Fruit fly (Drosophila melanogaster): Measurements from ENCODE around the gene GCC185.
A peak's percentile ranks its signal among the peaks of the same experiment; 100 is the strongest.

Gene GCC185

DNA sequence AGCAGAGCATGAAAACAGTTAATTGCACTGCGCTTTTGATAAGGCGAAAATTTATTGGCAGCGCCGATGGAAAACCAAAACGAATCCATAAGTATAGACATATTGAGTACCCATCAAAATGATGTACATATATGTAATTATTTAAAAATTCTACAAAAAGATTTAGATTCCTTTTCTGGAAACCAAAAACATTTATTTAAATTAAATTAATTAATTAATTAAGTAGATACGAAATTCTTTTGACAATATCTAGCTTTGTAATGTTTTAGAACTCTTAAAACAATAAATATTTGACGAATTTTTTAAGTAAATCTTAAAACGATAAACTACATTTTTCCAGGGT, 33.3 kb upstream of the GCC185 start:
- no peak for TF ChIP-seq zfh2 (GFP tag; optimal IDR thresholded peaks at IDR 0.05)
- TF ChIP-seq CG30020 (tag; optimal IDR thresholded peaks at IDR 0.05) = no peak
- TF ChIP-seq tx (GFP tag; optimal IDR thresholded peaks at IDR 0.05) = no peak
- peak; percentile 28 for TF ChIP-seq CG12391 (tag; optimal IDR thresholded peaks at IDR 0.05)
- peak; percentile 26; the same call in 1 of the 3 replicates for TF ChIP-seq row (GFP tag; IDR thresholded peaks at IDR 0.05)
- no peak for TF ChIP-seq CG7357 (GFP tag; IDR thresholded peaks at IDR 0.05)
- no peak for TF ChIP-seq Sry-β (GFP tag; optimal IDR thresholded peaks at IDR 0.05)
- TF ChIP-seq CG10267 (tag; optimal IDR thresholded peaks at IDR 0.05) = peak; percentile 1
- no peak for TF ChIP-seq CG1603 (tag; optimal IDR thresholded peaks at IDR 0.05)
- TF ChIP-seq Dp (GFP tag; optimal IDR thresholded peaks at IDR 0.05) = no peak
- TF ChIP-seq otp (GFP tag; IDR thresholded peaks at IDR 0.05) = no peak
- TF ChIP-seq lola (GFP tag; optimal IDR thresholded peaks at IDR 0.05) = peak in 1 of 3 experiments; percentile 11
- TF ChIP-seq Scr (GFP tag; IDR thresholded peaks at IDR 0.05; ENCODE audit: partially characterized antibody) = no peak
- TF ChIP-seq CG1792 (GFP tag; optimal IDR thresholded peaks at IDR 0.05) = no peak
- no peak for TF ChIP-seq pho (GFP tag; optimal IDR thresholded peaks at IDR 0.05)
- TF ChIP-seq CG2712 (tag; optimal IDR thresholded peaks at IDR 0.05) = peak; percentile 38
- TF ChIP-seq gcm2 (GFP tag; optimal IDR thresholded peaks at IDR 0.05) = no peak
- TF ChIP-seq CG32532 (GFP tag; IDR thresholded peaks at IDR 0.05) = no peak
- TF ChIP-seq gem (tag; optimal IDR thresholded peaks at IDR 0.05) = peak; percentile 48
- TF ChIP-seq CG10366 (GFP tag; IDR thresholded peaks at IDR 0.05) = no peak
- TF ChIP-seq Drgx (GFP tag; IDR thresholded peaks at IDR 0.05) = peak; percentile 18; the same call in 1 of the 2 replicates
- no peak for TF ChIP-seq lilli (GFP tag; optimal IDR thresholded peaks at IDR 0.05)
- no peak for TF ChIP-seq Lpt (GFP tag; optimal IDR thresholded peaks at IDR 0.05)
- TF ChIP-seq Dip3 (GFP tag; optimal IDR thresholded peaks at IDR 0.05) = no peak
- peak; percentile 1 for TF ChIP-seq nmo (GFP tag; optimal IDR thresholded peaks at IDR 0.05)
- TF ChIP-seq CG31441 (GFP tag; IDR thresholded peaks at IDR 0.05) = 0 out of 2 replicates have a peak, but pooled peaks have one; percentile 47
- no peak for TF ChIP-seq CG4424 (GFP tag; optimal IDR thresholded peaks at IDR 0.05)
- TF ChIP-seq CG6254 (GFP tag; optimal IDR thresholded peaks at IDR 0.05) = no peak
- TF ChIP-seq CG18764 (GFP tag; optimal IDR thresholded peaks at IDR 0.05) = no peak
- TF ChIP-seq CG4820 (GFP tag; optimal IDR thresholded peaks at IDR 0.05) = no peak
- TF ChIP-seq CG3065 (GFP tag; optimal IDR thresholded peaks at IDR 0.05) = no peak
- TF ChIP-seq CG15011 (GFP tag; optimal IDR thresholded peaks at IDR 0.05) = no peak
- no peak for TF ChIP-seq CG12155 (GFP tag; optimal IDR thresholded peaks at IDR 0.05)
- TF ChIP-seq Atf3 (GFP tag; optimal IDR thresholded peaks at IDR 0.05) = no peak
- no peak for TF ChIP-seq CG9727 (GFP tag; optimal IDR thresholded peaks at IDR 0.05)
- TF ChIP-seq az2 (GFP tag; optimal IDR thresholded peaks at IDR 0.05) = no peak
- TF ChIP-seq CG18011 (GFP tag; optimal IDR thresholded peaks at IDR 0.05) = no peak
- TF ChIP-seq Opbp (GFP tag; IDR thresholded peaks at IDR 0.05; ENCODE audit: partially characterized antibody) = no peak
- TF ChIP-seq CG11504 (tag; optimal IDR thresholded peaks at IDR 0.05) = peak; percentile 18
- TF ChIP-seq ranshi (GFP tag; IDR thresholded peaks at IDR 0.05) = no peak
- peak; percentile 34 for TF ChIP-seq CG18262 (tag; optimal IDR thresholded peaks at IDR 0.05)
- TF ChIP-seq da (GFP tag; optimal IDR thresholded peaks at IDR 0.05) = no peak
- no peak for TF ChIP-seq CG12236 (GFP tag; optimal IDR thresholded peaks at IDR 0.05)
- TF ChIP-seq Bteb2 (GFP tag; optimal IDR thresholded peaks at IDR 0.05) = no peak
- TF ChIP-seq jing (GFP tag; optimal IDR thresholded peaks at IDR 0.05) = no peak
- TF ChIP-seq CG43689 (GFP tag; IDR thresholded peaks at IDR 0.05) = no peak
- no peak for TF ChIP-seq Atf6 (GFP tag; IDR thresholded peaks at IDR 0.05)
- no peak for TF ChIP-seq CkIIα-i1 (GFP tag; IDR thresholded peaks at IDR 0.05)
- TF ChIP-seq CG6791 (GFP tag; IDR thresholded peaks at IDR 0.05; ENCODE audit: partially characterized antibody) = no peak
- TF ChIP-seq h (optimal IDR thresholded peaks at IDR 0.05) = no peak
- no peak for TF ChIP-seq sima (GFP tag; optimal IDR thresholded peaks at IDR 0.05)
- TF ChIP-seq dmrt11E (tag; optimal IDR thresholded peaks at IDR 0.05) = peak; percentile 21

Data from whole organism, embryonic.